Fruit fly (Drosophila melanogaster) whole organism, embryonic: ENCODE measurements around the gene CG14244.

Experiments used
- ATbp ChIP-seq: fragments of 200-800 bp; sonication (Bioruptor generic); optimal IDR thresholded peaks from 2 replicates; lab custom pipeline; 2017; ENCODE audit warnings: missing biosample characterization, mild to moderate bottlenecking, missing genetic modification characterization, missing genetic modification reagents
- Abd-B ChIP-seq: fragments of 200-800 bp; sonication (Bioruptor generic); optimal IDR thresholded peaks from 2 replicates; lab custom pipeline; 2018; ENCODE audit warnings: missing biosample characterization, mild to moderate bottlenecking, missing genetic modification characterization, moderate library complexity
- B-H2 ChIP-seq: fragments of 200-800 bp; sonication (Bioruptor generic); optimal IDR thresholded peaks from 2 replicates; lab custom pipeline; 2018; ENCODE audit warnings: missing biosample characterization, mild to moderate bottlenecking, missing genetic modification characterization
- CG11456 ChIP-seq: fragments of 200-800 bp; sonication (Bioruptor generic); IDR thresholded peaks from 3 replicates; pipeline ENCODE4 v1.3.6; 2022; ENCODE audit warnings: missing biosample characterization, missing genetic modification characterization
- CG12104 ChIP-seq: fragments of 200-800 bp; sonication (Bioruptor generic); optimal IDR thresholded peaks from 3 replicates; lab custom pipeline; 2016; ENCODE audit warnings: missing biosample characterization, missing genetic modification characterization
- CG17802 ChIP-seq: fragments of 200-800 bp; sonication (Bioruptor generic); optimal IDR thresholded peaks from 2 replicates; lab custom pipeline; 2018; ENCODE audit warnings: missing biosample characterization, mild to moderate bottlenecking, missing genetic modification characterization, moderate library complexity
- CG2889 ChIP-seq: fragments of 200-800 bp; sonication (Bioruptor generic); IDR thresholded peaks from 3 replicates; pipeline ENCODE4 v1.3.6; 2022; ENCODE audit warnings: missing biosample characterization, missing genetic modification characterization
- CG3407 ChIP-seq: fragments of 200-800 bp; sonication (Bioruptor generic); optimal IDR thresholded peaks from 2 replicates; lab custom pipeline; 2018; ENCODE audit warnings: missing biosample characterization, mild to moderate bottlenecking, missing genetic modification characterization
- CG34422 ChIP-seq: fragments of 200-800 bp; sonication (Bioruptor generic); IDR thresholded peaks from 3 replicates; pipeline ENCODE4 v1.3.6; 2022; ENCODE audit warnings: missing biosample characterization, missing genetic modification characterization
- CG43689 ChIP-seq: fragments of 200-800 bp; sonication (Bioruptor generic); IDR thresholded peaks from 2 replicates; pipeline ENCODE4 v1.3.6; 2022; ENCODE audit warnings: missing biosample characterization, missing genetic modification characterization
- CoRest ChIP-seq: fragments of 200-800 bp; sonication (Bioruptor generic); optimal IDR thresholded peaks from 3 replicates; lab custom pipeline; 2018; ENCODE audit warnings: missing biosample characterization, mild to moderate bottlenecking, missing genetic modification characterization, moderate library complexity
- Dp ChIP-seq: fragments of 200-800 bp; sonication (Bioruptor generic); optimal IDR thresholded peaks from 2 replicates; lab custom pipeline; 2018; ENCODE audit warnings: missing biosample characterization, mild to moderate bottlenecking, missing genetic modification characterization, moderate library complexity
- Dref ChIP-seq: fragments of 200-800 bp; sonication (Bioruptor generic); IDR thresholded peaks from 2 replicates; pipeline ENCODE4 v1.3.6; 2022; ENCODE audit warnings: missing biosample characterization, missing genetic modification characterization
- Ets65A ChIP-seq: fragments of 200-800 bp; sonication (Bioruptor generic); peaks from one replicate; lab custom pipeline; 2016; ENCODE audit warnings: missing biosample characterization, missing genetic modification characterization
- Ets97D ChIP-seq: fragments of 200-800 bp; sonication (Bioruptor generic); optimal IDR thresholded peaks from 3 replicates; lab custom pipeline; 2016; ENCODE audit warnings: missing biosample characterization, missing genetic modification characterization
- Med ChIP-seq: fragments of 200-800 bp; sonication (Bioruptor generic); peaks from one replicate; lab custom pipeline; 2016; ENCODE audit warnings: missing biosample characterization, missing genetic modification characterization, mild to moderate bottlenecking, inconsistent platforms, moderate library complexity
- Meics ChIP-seq: fragments of 200-800 bp; sonication (Bioruptor generic); optimal IDR thresholded peaks from 2 replicates; lab custom pipeline; 2017; ENCODE audit warnings: missing biosample characterization, mild to moderate bottlenecking, missing genetic modification characterization
- Sry-δ ChIP-seq: fragments of 200-800 bp; sonication (Bioruptor generic); optimal IDR thresholded peaks from 2 replicates; lab custom pipeline; 2016; ENCODE audit warnings: missing biosample characterization, missing genetic modification characterization
- ash1 ChIP-seq: fragments of 200-800 bp; sonication (Bioruptor generic); optimal IDR thresholded peaks from 2 replicates; lab custom pipeline; 2018; ENCODE audit warnings: missing biosample characterization, mild to moderate bottlenecking, missing genetic modification characterization
- chm ChIP-seq: fragments of 200-800 bp; sonication (Bioruptor generic); IDR thresholded peaks from 2 replicates; pipeline ENCODE4 v1.3.6; 2022; ENCODE audit warnings: missing biosample characterization, missing genetic modification characterization
- chn ChIP-seq: fragments of 200-800 bp; sonication (Bioruptor generic); optimal IDR thresholded peaks from 2 replicates; lab custom pipeline; 2016; ENCODE audit warnings: missing biosample characterization, missing genetic modification characterization
- crp ChIP-seq, 2 experiments: fragments of 200-800 bp; sonication (Bioruptor generic); optimal IDR thresholded peaks; 2 replicates in 1 of 2; 3 replicates in 1 of 2; lab custom pipeline; 2017; ENCODE audit warnings: missing biosample characterization in 2 of 2, missing genetic modification characterization in 2 of 2, mild to moderate bottlenecking in 1 of 2, moderate library complexity in 1 of 2
- dan ChIP-seq: fragments of 200-800 bp; sonication (Bioruptor generic); IDR thresholded peaks from 2 replicates; pipeline ENCODE4 v1.3.6; 2022; ENCODE audit warnings: missing biosample characterization, missing genetic modification characterization
- danr ChIP-seq: fragments of 200-800 bp; sonication (Bioruptor generic); IDR thresholded peaks from 2 replicates; pipeline ENCODE4 v1.3.6; 2022; ENCODE audit warnings: missing biosample characterization, missing genetic modification characterization
- dysf ChIP-seq: fragments of 200-800 bp; sonication (Bioruptor generic); IDR thresholded peaks from 3 replicates; pipeline ENCODE4 v1.3.6; 2022; ENCODE audit warnings: missing biosample characterization, missing genetic modification characterization
- exex ChIP-seq: fragments of 200-800 bp; sonication (Bioruptor generic); optimal IDR thresholded peaks from 4 replicates; lab custom pipeline; 2018; ENCODE audit warnings: missing biosample characterization, mild to moderate bottlenecking, missing genetic modification characterization, moderate library complexity
- gcm ChIP-seq: fragments of 200-800 bp; sonication (Bioruptor generic); optimal IDR thresholded peaks from 2 replicates; lab custom pipeline; 2019; ENCODE audit warnings: missing biosample characterization, mild to moderate bottlenecking, missing genetic modification characterization, moderate library complexity
- gem ChIP-seq: fragments of 200-800 bp; sonication (Bioruptor generic); optimal IDR thresholded peaks from 2 replicates; lab custom pipeline; 2019; ENCODE audit warnings: missing biosample characterization, mild to moderate bottlenecking, missing genetic modification characterization, moderate library complexity
- h ChIP-seq: fragments of >200 bp; optimal IDR thresholded peaks from 2 replicates; lab custom pipeline; 2017
- inv ChIP-seq: fragments of 200-800 bp; sonication (Bioruptor generic); IDR thresholded peaks from 2 replicates; pipeline ENCODE4 v1.3.6; 2022; ENCODE audit warnings: missing biosample characterization, missing genetic modification characterization; ENCODE audit not compliant: partially characterized antibody
- ken ChIP-seq: fragments of 200-800 bp; sonication (Bioruptor generic); IDR thresholded peaks from 3 replicates; pipeline ENCODE4 v1.3.6; 2022; ENCODE audit warnings: missing biosample characterization, missing genetic modification characterization
- mld ChIP-seq: fragments of 200-800 bp; sonication (Bioruptor generic); IDR thresholded peaks from 3 replicates; pipeline ENCODE4 v1.3.6; 2022; ENCODE audit warnings: missing biosample characterization, missing genetic modification characterization; ENCODE audit not compliant: partially characterized antibody
- otp ChIP-seq: fragments of 200-800 bp; sonication (Bioruptor generic); IDR thresholded peaks from 3 replicates; pipeline ENCODE4, ENCODE4 v1.3.6; 2022; ENCODE audit warnings: missing biosample characterization, missing genetic modification characterization
- run ChIP-seq: fragments of 200-800 bp; sonication (Bioruptor generic); optimal IDR thresholded peaks from 3 replicates; lab custom pipeline; 2018; ENCODE audit warnings: missing biosample characterization, mild to moderate bottlenecking, missing genetic modification characterization
- sd ChIP-seq: fragments of 200-800 bp; sonication (Bioruptor generic); optimal IDR thresholded peaks from 3 replicates; lab custom pipeline; 2018; ENCODE audit warnings: missing biosample characterization, mild to moderate bottlenecking, missing genetic modification characterization, moderate library complexity
- sens-2 ChIP-seq: fragments of 200-800 bp; sonication (Bioruptor generic); IDR thresholded peaks from 2 replicates; pipeline ENCODE4 v1.3.6; 2022; ENCODE audit warnings: missing biosample characterization, missing genetic modification characterization
- sim ChIP-seq: fragments of 200-800 bp; sonication (Bioruptor generic); IDR thresholded peaks from 2 replicates; pipeline ENCODE4 v1.3.6; 2022; ENCODE audit warnings: missing biosample characterization, missing genetic modification characterization
- sisA ChIP-seq: fragments of 200-800 bp; sonication (Bioruptor generic); IDR thresholded peaks from 2 replicates; pipeline ENCODE4 v1.3.6; 2022; ENCODE audit warnings: missing biosample characterization, missing genetic modification characterization
- sna ChIP-seq: fragments of 200-800 bp; sonication (Bioruptor generic); IDR thresholded peaks from 2 replicates; pipeline ENCODE4 v1.3.6; 2022; ENCODE audit warnings: missing biosample characterization, missing genetic modification characterization; ENCODE audit not compliant: partially characterized antibody
- stc ChIP-seq: fragments of 200-800 bp; sonication (Bioruptor generic); IDR thresholded peaks from 2 replicates; pipeline ENCODE4 v1.3.6; 2022; ENCODE audit warnings: missing biosample characterization, missing genetic modification characterization
- stwl ChIP-seq: fragments of 200-800 bp; sonication (Bioruptor generic); optimal IDR thresholded peaks from 3 replicates; lab custom pipeline; 2018; ENCODE audit warnings: missing biosample characterization, mild to moderate bottlenecking, missing genetic modification characterization, moderate library complexity
- tll ChIP-seq, 2 experiments: fragments of 200-800 bp in 1 of 2; fragments of >200 bp in 1 of 2; sonication (Bioruptor generic) in 1 of 2; optimal IDR thresholded peaks; 2 replicates each; lab custom pipeline; 2017 to 2019; ENCODE audit warnings: missing biosample characterization in 2 of 2, missing genetic modification characterization in 2 of 2, mild to moderate bottlenecking in 1 of 2, moderate library complexity in 1 of 2
- tna ChIP-seq: fragments of 200-800 bp; sonication (Bioruptor generic); IDR thresholded peaks from 2 replicates; pipeline ENCODE4 v1.3.6; 2022; ENCODE audit warnings: missing biosample characterization, missing genetic modification characterization; ENCODE audit not compliant: partially characterized antibody
- trh ChIP-seq: fragments of 200-800 bp; sonication (Bioruptor generic); optimal IDR thresholded peaks from 2 replicates; lab custom pipeline; 2016; ENCODE audit warnings: missing biosample characterization, missing genetic modification characterization
- ttk ChIP-seq: fragments of 200-800 bp; sonication (Bioruptor generic); IDR thresholded peaks from 2 replicates; pipeline ENCODE4 v2.1.2; 2022; ENCODE audit warnings: missing biosample characterization, missing genetic modification characterization
- unc-4 ChIP-seq: fragments of 200-800 bp; sonication (Bioruptor generic); IDR thresholded peaks from 2 replicates; pipeline ENCODE4 v1.3.6; 2022; ENCODE audit warnings: missing biosample characterization, missing genetic modification characterization; ENCODE audit not compliant: partially characterized antibody
- wek ChIP-seq: fragments of 200-800 bp; sonication (Bioruptor generic); optimal IDR thresholded peaks from 3 replicates; lab custom pipeline; 2018; ENCODE audit warnings: missing biosample characterization, mild to moderate bottlenecking, missing genetic modification characterization, moderate library complexity
- yki ChIP-seq: fragments of >200 bp; optimal IDR thresholded peaks from 3 replicates; lab custom pipeline; 2018

CG14244 gene

DNA sequence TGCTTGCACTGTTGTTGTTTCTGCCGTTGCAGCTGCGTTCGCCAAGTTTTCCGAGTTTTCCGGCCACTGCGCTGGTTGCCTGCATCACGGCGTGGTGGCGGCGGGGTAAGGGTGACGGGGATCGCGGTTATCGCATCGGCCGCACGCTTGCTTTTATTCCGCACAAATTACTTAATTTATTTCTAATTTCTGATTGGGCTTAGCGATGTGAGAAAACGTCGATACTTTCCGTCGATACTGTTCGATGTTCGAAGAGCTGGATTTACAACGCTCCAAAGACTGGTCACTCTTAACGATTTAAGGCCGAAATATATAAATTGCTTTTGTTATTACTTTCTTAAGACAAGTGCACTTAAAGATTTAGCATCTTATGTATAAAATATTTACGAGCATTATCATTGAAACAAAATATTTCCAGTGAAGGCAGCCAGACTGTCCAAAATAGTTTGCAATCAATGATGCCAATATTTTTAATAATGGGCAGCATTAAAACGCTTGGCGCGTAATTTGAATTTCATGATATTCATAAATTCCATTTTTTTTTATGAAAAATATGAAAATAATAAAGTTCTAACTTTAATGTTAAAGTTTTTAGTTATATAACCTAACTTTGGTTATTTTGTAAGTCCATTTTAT lies 838 bp upstream of the CG14244 start, which contains the start of gene CG6420 (continued):
- TF ChIP-seq mld (GFP tag; lab: Robert Waterston, UW) = 0 out of 3 replicates have a peak, but pooled peaks have one; percentile 16
- TF ChIP-seq sna = peak; percentile 82
- TF ChIP-seq wek (GFP tag; lab: Kevin White, UChicago) = no peak
- TF ChIP-seq Dref (GFP tag; lab: Robert Waterston, UW) = peak; percentile 70
- no peak for TF ChIP-seq chn
- peak; percentile 89 for TF ChIP-seq unc-4 (GFP tag; lab: Robert Waterston, UW)
- TF ChIP-seq dysf (GFP tag; lab: Robert Waterston, UW) = no peak
- TF ChIP-seq B-H2 (GFP tag; lab: Kevin White, UChicago) = no peak
- TF ChIP-seq stwl = peak; percentile 46
- TF ChIP-seq trh (GFP tag; lab: Kevin White, UChicago) = no peak
- peak; percentile 5 for TF ChIP-seq CoRest (tag; lab: Kevin White, UChicago)
- TF ChIP-seq Meics (GFP tag; lab: Kevin White, UChicago) = no peak
- TF ChIP-seq tna = peak; percentile 68
- no peak for TF ChIP-seq ash1 (GFP tag; lab: Kevin White, UChicago)
- TF ChIP-seq, all 482 proteins: peak for 75

DNA sequence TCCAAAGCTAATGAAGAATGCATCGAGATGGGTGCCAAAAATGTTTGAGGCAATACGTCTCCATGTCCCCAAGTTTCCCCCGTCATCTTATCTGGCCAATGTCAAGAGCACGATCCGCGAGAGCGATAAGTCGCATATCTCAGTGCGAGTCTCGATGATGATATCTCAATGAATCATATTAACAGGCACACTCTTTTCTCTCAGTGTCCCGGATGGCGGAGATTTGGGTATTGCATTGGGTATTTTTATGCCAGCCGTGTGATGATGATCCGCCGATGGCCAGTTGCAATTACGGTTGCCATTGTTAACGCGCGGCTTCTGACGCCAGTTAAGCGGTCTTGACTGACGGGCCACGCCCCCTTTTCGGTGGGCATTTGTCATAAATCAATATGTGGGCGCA lies 1.1 kb downstream of the CG14244 start, which contains the start of gene CG14246:
Gene CG14246 (plus strand): TSS at position 301 of the 400 bp plus-strand sequence.
- no peak for TF ChIP-seq h (lab: Kevin White, UChicago)
- no peak for TF ChIP-seq Sry-δ
- no peak for TF ChIP-seq crp (GFP tag; optimal IDR thresholded peaks at IDR 0.05; lab: Kevin White, UChicago)
- TF ChIP-seq dan = no peak
- 0 out of 3 replicates have a peak, but pooled peaks have one; percentile 7 for TF ChIP-seq CG2889 (GFP tag; lab: Robert Waterston, UW)

DNA sequence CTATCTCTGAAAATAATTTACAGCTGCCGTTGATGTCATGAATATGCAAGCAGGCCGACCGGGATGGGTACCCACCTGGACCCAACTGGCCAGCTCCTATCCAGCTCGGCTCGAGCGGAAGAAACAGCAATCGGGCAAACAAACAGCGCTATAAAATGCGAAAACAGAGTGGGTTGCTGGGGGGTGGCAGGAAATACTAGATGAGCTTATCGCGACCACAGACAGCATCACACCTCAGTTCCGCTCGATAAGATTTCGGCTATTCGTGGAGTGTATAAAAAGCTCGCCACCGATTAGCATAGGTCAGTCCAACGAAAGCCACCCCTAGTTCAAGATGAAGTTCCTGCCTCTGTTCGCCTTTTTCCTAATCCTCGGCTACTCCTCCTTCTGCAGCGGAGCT lies 2.5 kb downstream of the CG14244 start, which contains the start of gene CG14245:
Gene CG14245 (plus strand): TSS at position 301 of the 400 bp plus-strand sequence.
- TF ChIP-seq ken (no peak), CG12104 (GFP tag; lab: Kevin White, UChicago) (no peak), CG3407 (GFP tag; lab: Kevin White, UChicago) (no peak), otp (GFP tag; lab: Robert Waterston, UW) (no peak), CG17802 (tag; lab: Kevin White, UChicago) (no peak), ttk (no peak), Ets97D (no peak), danr (GFP tag; lab: Robert Waterston, UW) (no peak), gem (tag; lab: Kevin White, UChicago) (no peak), tll (GFP tag; optimal IDR thresholded peaks at IDR 0.05; lab: Kevin White, UChicago) (no peak)

DNA sequence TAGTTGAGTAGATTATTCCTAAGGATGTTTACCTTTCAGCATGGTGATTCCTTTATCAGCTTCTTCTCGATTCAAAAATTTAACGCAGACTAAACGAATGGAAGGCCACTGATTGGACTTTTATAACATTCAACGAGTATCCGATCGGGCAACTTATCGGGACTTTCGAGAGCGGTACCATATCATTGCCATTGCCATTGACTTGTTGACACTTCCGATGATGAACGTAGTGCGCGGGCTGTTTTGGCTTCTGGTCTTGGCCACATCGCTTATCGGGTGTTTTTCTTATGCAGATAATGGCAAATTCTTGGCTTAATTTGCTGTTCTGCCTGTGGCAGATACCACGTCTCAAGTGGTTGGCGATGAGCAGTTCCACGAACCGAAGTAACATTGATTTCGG lies 10.3 kb downstream of the CG14244 start, which contains the start of gene CG6403:
Gene CG6403 (minus strand): TSS at position 101 of the 400 bp plus-strand sequence.
- TF ChIP-seq stc (GFP tag; lab: Robert Waterston, UW) (no peak), CG11456 (GFP tag; lab: Robert Waterston, UW) (no peak), exex (tag; lab: Kevin White, UChicago) (peak; percentile 10), Med (GFP tag; lab: Kevin White, UChicago) (no peak), CG34422 (no peak), Abd-B (no peak), run (tag; lab: Kevin White, UChicago) (no peak), gcm (GFP tag; lab: Kevin White, UChicago) (no peak), inv (no peak), ATbp (GFP tag; lab: Kevin White, UChicago) (no peak), CG43689 (no peak), sisA (GFP tag; lab: Robert Waterston, UW) (no peak), sd (tag; lab: Kevin White, UChicago) (peak; percentile 36), chm (GFP tag; lab: Robert Waterston, UW) (no peak), sens-2 (GFP tag; lab: Robert Waterston, UW) (no peak), sim (GFP tag; lab: Robert Waterston, UW) (no peak), Dp (GFP tag; lab: Kevin White, UChicago) (no peak), yki (lab: Kevin White, UChicago) (no peak), Ets65A (GFP tag; lab: Kevin White, UChicago) (peak; percentile 40)
